Worm (Caenorhabditis elegans) whole organism, L2 larva: ENCODE results near the gene gldi-7.

Source experiments
- C34F6.9 ChIP-seq: fragments of 150-350 bp; optimal IDR thresholded peaks from 2 replicates; lab custom pipeline; 2014; ENCODE audit warnings: missing biosample characterization, missing genetic modification characterization
- F13H6.1 ChIP-seq: sonication (generic microtip); optimal IDR thresholded peaks from 2 replicates; lab custom pipeline; 2016; ENCODE audit warnings: missing genetic modification characterization, missing compliant biosample characterization
- R02D3.7 ChIP-seq: fragments of 150-350 bp; optimal IDR thresholded peaks from 2 replicates; lab custom pipeline; 2014; ENCODE audit warnings: missing biosample characterization, missing genetic modification characterization
- Y55F3AM.14 ChIP-seq: fragments of 200-800 bp; sonication (Bioruptor generic); optimal IDR thresholded peaks from 2 replicates; lab custom pipeline; 2018; ENCODE audit warnings: mild to moderate bottlenecking, missing genetic modification characterization, missing compliant biosample characterization
- ZK546.5 ChIP-seq: sonication (generic microtip); optimal IDR thresholded peaks from 2 replicates; lab custom pipeline; 2017; ENCODE audit warnings: missing biosample characterization, missing genetic modification characterization
- aly-2 ChIP-seq: fragments of 150-350 bp; optimal IDR thresholded peaks from 2 replicates; lab custom pipeline; 2014; ENCODE audit warnings: missing biosample characterization, missing genetic modification characterization
- ama-1 ChIP-seq: fragments of 150-350 bp; optimal IDR thresholded peaks from 2 replicates; lab custom pipeline; 2018; ENCODE audit warnings: inconsistent platforms
- blmp-1 ChIP-seq: sonication (generic microtip); optimal IDR thresholded peaks from 2 replicates; lab custom pipeline; 2017; ENCODE audit warnings: missing genetic modification characterization, mild to moderate bottlenecking, missing compliant biosample characterization, antibody characterized with exemption, moderate library complexity; ENCODE audit not compliant: insufficient read depth
- ceh-16 ChIP-seq: fragments of 150-350 bp; optimal IDR thresholded peaks from 2 replicates; lab custom pipeline; 2014; ENCODE audit warnings: missing biosample characterization, missing genetic modification characterization
- ceh-82 ChIP-seq: fragments of 150-350 bp; optimal IDR thresholded peaks from 2 replicates; lab custom pipeline; 2014; ENCODE audit warnings: missing biosample characterization, missing genetic modification characterization
- crh-2 ChIP-seq: sonication (generic microtip); optimal IDR thresholded peaks from 2 replicates; lab custom pipeline; 2017; ENCODE audit warnings: missing biosample characterization, missing genetic modification characterization
- dmd-4 ChIP-seq: sonication (generic microtip); optimal IDR thresholded peaks from 2 replicates; lab custom pipeline; 2017; ENCODE audit warnings: missing biosample characterization, missing genetic modification characterization
- egl-27 ChIP-seq: sonication (generic microtip); optimal IDR thresholded peaks from 3 replicates; lab custom pipeline; 2017; ENCODE audit warnings: missing biosample characterization, missing genetic modification reagents, missing genetic modification characterization
- elt-3 ChIP-seq: sonication (generic microtip); optimal IDR thresholded peaks from 2 replicates; lab custom pipeline; 2017; ENCODE audit warnings: missing biosample characterization, missing genetic modification characterization
- fos-1 ChIP-seq: fragments of 150-350 bp; optimal IDR thresholded peaks from 2 replicates; lab custom pipeline; 2014; ENCODE audit warnings: missing biosample characterization, missing genetic modification characterization
- gmeb-1 ChIP-seq: fragments of 150-350 bp; optimal IDR thresholded peaks from 2 replicates; lab custom pipeline; 2014; ENCODE audit warnings: missing biosample characterization, missing genetic modification characterization
- lin-13 ChIP-seq: fragments of 150-350 bp; optimal IDR thresholded peaks from 2 replicates; lab custom pipeline; 2014; ENCODE audit warnings: missing biosample characterization, missing genetic modification reagents, missing genetic modification characterization
- lin-39 ChIP-seq: fragments of 150-350 bp; optimal IDR thresholded peaks from 2 replicates; lab custom pipeline; 2014; ENCODE audit warnings: missing biosample characterization, missing genetic modification reagents, missing genetic modification characterization
- lsy-2 ChIP-seq, 2 experiments: fragments of 150-350 bp in 1 of 2; sonication (generic microtip) in 1 of 2; optimal IDR thresholded peaks; 2 replicates each; lab custom pipeline; 2014 to 2017; ENCODE audit warnings: missing biosample characterization in 2 of 2, missing genetic modification characterization in 2 of 2
- mab-5 ChIP-seq: fragments of 150-350 bp; optimal IDR thresholded peaks from 2 replicates; lab custom pipeline; 2014; ENCODE audit warnings: missing biosample characterization, missing genetic modification characterization
- mdl-1 ChIP-seq, 2 experiments: fragments of 150-350 bp in 1 of 2; sonication (generic microtip) in 1 of 2; optimal IDR thresholded peaks; 2 replicates each; lab custom pipeline; 2017; ENCODE audit warnings: missing biosample characterization in 2 of 2, missing genetic modification characterization in 2 of 2
- nhr-10 ChIP-seq: sonication (generic microtip); optimal IDR thresholded peaks from 2 replicates; lab custom pipeline; 2017; ENCODE audit warnings: missing biosample characterization, missing genetic modification characterization
- nhr-11 ChIP-seq: fragments of 150-350 bp; optimal IDR thresholded peaks from 2 replicates; lab custom pipeline; 2014; ENCODE audit warnings: missing biosample characterization, missing genetic modification characterization
- nhr-129 ChIP-seq: fragments of 150-350 bp; optimal IDR thresholded peaks from 2 replicates; lab custom pipeline; 2014; ENCODE audit warnings: missing biosample characterization, missing genetic modification characterization
- nhr-21 ChIP-seq: fragments of 150-350 bp; optimal IDR thresholded peaks from 2 replicates; lab custom pipeline; 2014; ENCODE audit warnings: missing biosample characterization, missing genetic modification characterization
- nhr-23 ChIP-seq: fragments of 150-350 bp; optimal IDR thresholded peaks from 2 replicates; lab custom pipeline; 2014; ENCODE audit warnings: missing biosample characterization, missing genetic modification reagents, missing genetic modification characterization
- nhr-237 ChIP-seq: fragments of 150-350 bp; optimal IDR thresholded peaks from 2 replicates; lab custom pipeline; 2014; ENCODE audit warnings: missing biosample characterization, missing genetic modification characterization
- nhr-25 ChIP-seq: fragments of 150-350 bp; sonication (generic microtip); optimal IDR thresholded peaks from 3 replicates; lab custom pipeline; 2014; ENCODE audit warnings: missing biosample characterization, missing genetic modification characterization
- peb-1 ChIP-seq: fragments of 150-350 bp; optimal IDR thresholded peaks from 2 replicates; lab custom pipeline; 2014; ENCODE audit warnings: missing biosample characterization, missing genetic modification characterization
- sem-4 ChIP-seq: fragments of 150-350 bp; optimal IDR thresholded peaks from 2 replicates; lab custom pipeline; 2014; ENCODE audit warnings: missing biosample characterization, missing genetic modification reagents, missing genetic modification characterization
- skn-1 ChIP-seq: sonication (generic microtip); optimal IDR thresholded peaks from 2 replicates; lab custom pipeline; 2017; ENCODE audit warnings: missing biosample characterization, missing genetic modification characterization
- sma-9 ChIP-seq, 2 experiments: fragments of 150-350 bp in 1 of 2; sonication (generic microtip) in 1 of 2; optimal IDR thresholded peaks; 2 replicates each; lab custom pipeline; 2014 to 2016; ENCODE audit warnings: missing genetic modification characterization in 2 of 2, mild to moderate bottlenecking in 1 of 2, missing biosample characterization in 1 of 2, missing compliant biosample characterization in 1 of 2, missing genetic modification reagents in 1 of 2, moderate library complexity in 1 of 2
- snpc-4 ChIP-seq: fragments of 150-350 bp; optimal IDR thresholded peaks from 2 replicates; lab custom pipeline; 2014; ENCODE audit warnings: missing biosample characterization, missing genetic modification characterization
- unc-39 ChIP-seq: fragments of 150-350 bp; optimal IDR thresholded peaks from 2 replicates; lab custom pipeline; 2014; ENCODE audit warnings: missing biosample characterization, missing genetic modification characterization
- unc-55 ChIP-seq: fragments of 150-350 bp; sonication (generic microtip); optimal IDR thresholded peaks from 3 replicates; lab custom pipeline; 2014; ENCODE audit warnings: missing biosample characterization, missing genetic modification reagents, missing genetic modification characterization
- unc-62 ChIP-seq: fragments of 150-350 bp; optimal IDR thresholded peaks from 2 replicates; lab custom pipeline; 2014; ENCODE audit warnings: missing biosample characterization, missing genetic modification reagents, missing genetic modification characterization
- ztf-1 ChIP-seq: fragments of 200-800 bp; sonication (Bioruptor generic); conservative IDR thresholded peaks from 2 replicates; pipeline ENCODE4 v1.3.6; 2022; ENCODE audit warnings: missing genetic modification characterization, missing compliant biosample characterization
- ztf-11 ChIP-seq: sonication (generic microtip); optimal IDR thresholded peaks from 2 replicates; lab custom pipeline; 2017; ENCODE audit warnings: missing biosample characterization, missing genetic modification characterization

The gldi-7 gene

ce11 chrII:8514729-8515128 is 16.3 kb downstream of the gldi-7 start, which contains the start of gene ctg-2:
ctg-2 (plus strand) TSS chrII:8515054.
- TF ChIP-seq nhr-21 (tag; lab: Kevin White, UChicago), result no peak
- no peak for TF ChIP-seq Y55F3AM.14
- TF ChIP-seq gmeb-1 (tag; lab: Kevin White, UChicago), result peak; percentile 31
- peak; percentile 31 for TF ChIP-seq fos-1 (tag; lab: Kevin White, UChicago)
- TF ChIP-seq R02D3.7 (tag; lab: Kevin White, UChicago), result no peak
- no peak for TF ChIP-seq nhr-129 (tag; lab: Kevin White, UChicago)
- no peak for TF ChIP-seq egl-27 (tag; lab: Kevin White, UChicago)
- no peak for TF ChIP-seq nhr-23
- TF ChIP-seq peb-1 (tag; lab: Kevin White, UChicago), result no peak
- TF ChIP-seq sma-9 (GFP tag; optimal IDR thresholded peaks at IDR 0.05; lab: Kevin White, UChicago), result peak; percentile 48
- no peak for TF ChIP-seq sma-9 (tag; optimal IDR thresholded peaks at IDR 0.05; lab: Kevin White, UChicago)
- TF ChIP-seq ZK546.5 (tag; lab: Kevin White, UChicago), result no peak
- TF ChIP-seq crh-2 (tag; lab: Kevin White, UChicago), result peak; percentile 2
- TF ChIP-seq unc-55 (GFP tag; lab: Kevin White, UChicago), result no peak

- TF ChIP-seq ceh-82, result no peak
- no peak for TF ChIP-seq ama-1 (lab: Kevin White, UChicago)
- TF ChIP-seq F13H6.1 (tag; lab: Kevin White, UChicago), result no peak
Measured at ce11 chrII:8508956-8509355, 22.1 kb downstream of the gldi-7 start, which contains the start of gene T13H5.1. T13H5.1 (minus strand) TSS chrII:8509056.

ce11 chrII:8506759-8507158 is 24.3 kb downstream of the gldi-7 start:
- TF ChIP-seq fos-1 (tag; lab: Kevin White, UChicago) (peak; percentile 51), sma-9 (GFP tag; optimal IDR thresholded peaks at IDR 0.05; lab: Kevin White, UChicago) (no peak), sma-9 (tag; optimal IDR thresholded peaks at IDR 0.05; lab: Kevin White, UChicago) (no peak)

- no peak for TF ChIP-seq elt-3 (tag; lab: Kevin White, UChicago)
- TF ChIP-seq unc-55 (GFP tag; lab: Kevin White, UChicago), result no peak
- TF ChIP-seq R02D3.7 (tag; lab: Kevin White, UChicago), result no peak
- no peak for TF ChIP-seq nhr-237 (tag; lab: Kevin White, UChicago)
- TF ChIP-seq lsy-2 (tag; optimal IDR thresholded peaks at IDR 0.05; lab: Kevin White, UChicago), result peak in 1 of 2 experiments; percentile 0
- peak; percentile 28 for TF ChIP-seq crh-2 (tag; lab: Kevin White, UChicago)
- no peak for TF ChIP-seq nhr-129 (tag; lab: Kevin White, UChicago)
- no peak for TF ChIP-seq nhr-25
- no peak for TF ChIP-seq nhr-10 (tag; lab: Kevin White, UChicago)
- TF ChIP-seq unc-62 (GFP tag; lab: Kevin White, UChicago), result no peak
- no peak for TF ChIP-seq nhr-21 (tag; lab: Kevin White, UChicago)
- peak; percentile 19 for TF ChIP-seq fos-1 (tag; lab: Kevin White, UChicago)
- TF ChIP-seq peb-1 (tag; lab: Kevin White, UChicago), result no peak
- no peak for TF ChIP-seq ceh-16 (tag; lab: Kevin White, UChicago)
- TF ChIP-seq ZK546.5 (tag; lab: Kevin White, UChicago), result no peak
- no peak for TF ChIP-seq lin-39 (tag; lab: Kevin White, UChicago)
- TF ChIP-seq sem-4, result no peak
- no peak for TF ChIP-seq mdl-1 (tag; optimal IDR thresholded peaks at IDR 0.05; lab: Kevin White, UChicago)
- no peak for TF ChIP-seq ama-1 (lab: Kevin White, UChicago)
- TF ChIP-seq unc-39 (tag; lab: Kevin White, UChicago), result no peak
- TF ChIP-seq ztf-11 (tag; lab: Kevin White, UChicago), result no peak
- TF ChIP-seq aly-2 (tag; lab: Kevin White, UChicago), result no peak
- TF ChIP-seq gmeb-1 (tag; lab: Kevin White, UChicago), result no peak
Measured at ce11 chrII:8504074-8504724, 26.8 kb downstream of the gldi-7 start.

- no peak for TF ChIP-seq fos-1 (tag; lab: Kevin White, UChicago)
- peak; percentile 50 for TF ChIP-seq nhr-129 (tag; lab: Kevin White, UChicago)
- no peak for TF ChIP-seq elt-3 (tag; lab: Kevin White, UChicago)
- no peak for TF ChIP-seq R02D3.7 (tag; lab: Kevin White, UChicago)
- no peak for TF ChIP-seq ztf-1 (GFP tag; lab: Robert Waterston, UW)
- TF ChIP-seq lin-39 (tag; lab: Kevin White, UChicago), result no peak
- TF ChIP-seq nhr-25, result no peak
- TF ChIP-seq nhr-23, result no peak
- TF ChIP-seq nhr-237 (tag; lab: Kevin White, UChicago), result no peak
- TF ChIP-seq gmeb-1 (tag; lab: Kevin White, UChicago), result no peak
- TF ChIP-seq mab-5 (tag; lab: Kevin White, UChicago), result no peak
- TF ChIP-seq skn-1 (tag; lab: Kevin White, UChicago), result no peak
- peak; percentile 71 for TF ChIP-seq F13H6.1 (tag; lab: Kevin White, UChicago)
- TF ChIP-seq sma-9 (GFP tag; optimal IDR thresholded peaks at IDR 0.05; lab: Kevin White, UChicago), result peak; percentile 35
- no peak for TF ChIP-seq sma-9 (tag; optimal IDR thresholded peaks at IDR 0.05; lab: Kevin White, UChicago)
- no peak for TF ChIP-seq mdl-1 (tag; optimal IDR thresholded peaks at IDR 0.05; lab: Kevin White, UChicago)
- TF ChIP-seq dmd-4 (tag; lab: Kevin White, UChicago), result no peak
- no peak for TF ChIP-seq unc-55 (GFP tag; lab: Kevin White, UChicago)
- TF ChIP-seq lin-13, result no peak
- peak; percentile 34 for TF ChIP-seq C34F6.9 (tag; lab: Kevin White, UChicago)
- no peak for TF ChIP-seq snpc-4 (tag; lab: Kevin White, UChicago)
- no peak for TF ChIP-seq nhr-11
- no peak for TF ChIP-seq ama-1 (lab: Kevin White, UChicago)
- TF ChIP-seq blmp-1 (tag; lab: Kevin White, UChicago), result no peak
- TF ChIP-seq, all 48 proteins: peak for 4
Measured at ce11 chrII:8499021-8499420, 32.0 kb downstream of the gldi-7 start.
